Worm (Caenorhabditis elegans) whole organism, early embryonic: Measurements from ENCODE around the gene C03G5.14.

Experiments used
- B0310.2 ChIP-seq: sonication (generic microtip); optimal IDR thresholded peaks from 2 replicates; lab custom pipeline; 2016; ENCODE audit warnings: mild to moderate bottlenecking, missing genetic modification characterization, missing compliant biosample characterization
- ama-1 ChIP-seq: fragments of 150-350 bp; optimal IDR thresholded peaks from 2 replicates; lab custom pipeline; 2014
- ceh-36 ChIP-seq: sonication (generic microtip); optimal IDR thresholded peaks from 2 replicates; lab custom pipeline; 2016; ENCODE audit warnings: missing genetic modification characterization, inconsistent platforms, missing compliant biosample characterization
- flt-1 ChIP-seq: fragments of 200-800 bp; sonication (Bioruptor generic); IDR thresholded peaks from 2 replicates; pipeline ENCODE4 v1.3.6; 2022; ENCODE audit warnings: missing genetic modification characterization, missing compliant biosample characterization

ce11 chrX:8477048-8477806 lies 44.5 kb upstream of the C03G5.14 start:
- TF ChIP-seq ceh-36 (tag; lab: Kevin White, UChicago) (no peak), B0310.2 (no peak), ama-1 (no peak), flt-1 (GFP tag; lab: Robert Waterston, UW) (no peak)
